Worm (Caenorhabditis elegans): ENCODE results near the gene F10C1.1.

DNA sequence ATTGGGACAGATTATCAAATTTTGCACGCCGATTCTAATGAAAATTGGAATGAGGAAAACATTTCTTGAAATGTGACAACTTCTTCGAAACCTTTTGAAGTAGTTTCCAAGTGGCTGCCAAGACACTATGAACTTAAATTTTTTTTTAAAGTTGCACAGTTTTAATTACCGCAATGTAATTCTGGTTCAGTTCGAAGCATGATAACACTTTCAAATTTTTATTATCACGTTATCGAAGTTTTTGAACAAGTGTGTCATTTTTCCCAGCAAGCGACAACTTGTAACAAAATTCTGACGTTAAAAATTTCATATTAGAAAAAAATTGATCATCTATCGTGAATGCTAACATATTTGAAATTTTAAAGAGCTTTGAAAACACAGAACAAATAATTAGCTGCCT lies 31.3 kb upstream of the F10C1.1 start:
- no peak for TF ChIP-seq nhr-42 (GFP tag; IDR thresholded peaks at IDR 0.05)
- no peak for TF ChIP-seq unc-62 (GFP tag; optimal IDR thresholded peaks at IDR 0.05 in 1 of 2)
- no peak for TF ChIP-seq unc-62 (tag; optimal IDR thresholded peaks at IDR 0.05)
- no peak for TF ChIP-seq egl-27 (tag; optimal IDR thresholded peaks at IDR 0.05)
- TF ChIP-seq nhr-76 (tag; optimal IDR thresholded peaks at IDR 0.05) = no peak
- TF ChIP-seq pqm-1 (tag; optimal IDR thresholded peaks at IDR 0.05) = peak; percentile 71
- no peak for TF ChIP-seq set-16 (GFP tag; IDR thresholded peaks at IDR 0.05)
- TF ChIP-seq saeg-2 (GFP tag; IDR thresholded peaks at IDR 0.05) = no peak
- no peak for TF ChIP-seq nhr-77 (tag; optimal IDR thresholded peaks at IDR 0.05)
- TF ChIP-seq nhr-11 (tag; optimal IDR thresholded peaks at IDR 0.05) = no peak
- TF ChIP-seq ztf-11 (tag; optimal IDR thresholded peaks at IDR 0.05) = no peak
- no peak for TF ChIP-seq ama-1 (optimal IDR thresholded peaks at IDR 0.05)
- no peak for TF ChIP-seq ceh-28 (tag; optimal IDR thresholded peaks at IDR 0.05)

Measured in whole organism, L4 larva.